Worm (Caenorhabditis elegans): ENCODE results near the gene cpt-4.
A peak's percentile ranks its signal among the peaks of the same experiment; 100 is the strongest.

- TF ChIP-seq nhr-76 (tag; optimal IDR thresholded peaks at IDR 0.05) (no peak), tbx-2 (tag; optimal IDR thresholded peaks at IDR 0.05) (peak; percentile 85), nhr-77 (tag; optimal IDR thresholded peaks at IDR 0.05) (peak; percentile 49), nhr-11 (tag; optimal IDR thresholded peaks at IDR 0.05) (peak; percentile 86), snpc-4 (tag; optimal IDR thresholded peaks at IDR 0.05) (peak; percentile 59), ZK546.5 (tag; optimal IDR thresholded peaks at IDR 0.05) (peak; percentile 77)
These were observed 21.9 kb upstream of the cpt-4 start, which contains the start of the genes pqn-51 and K11D12.14 for ce11 chrV:5049333-5049942.

Measured in whole organism, L3 larva.